Worm (Caenorhabditis elegans) whole organism, midembryonic: ENCODE results near the gene hlh-11.

Source experiments
- flt-1 ChIP-seq: fragments of 200-800 bp; sonication (Bioruptor generic); IDR thresholded peaks from 2 replicates; pipeline ENCODE4 v1.3.6; 2022; ENCODE audit warnings: missing genetic modification characterization, missing compliant biosample characterization
- med-1 ChIP-seq: sonication (generic microtip); optimal IDR thresholded peaks from 2 replicates; lab custom pipeline; 2017; ENCODE audit warnings: missing genetic modification characterization, mild to moderate bottlenecking, missing compliant biosample characterization, antibody characterized with exemption, missing genetic modification reagents; ENCODE audit not compliant: insufficient read depth
- ztf-29 ChIP-seq: fragments of 200-800 bp; sonication (Bioruptor generic); IDR thresholded peaks from 2 replicates; pipeline ENCODE4 v1.3.6; 2022; ENCODE audit warnings: missing genetic modification reagents, missing genetic modification characterization, missing compliant biosample characterization

DNA sequence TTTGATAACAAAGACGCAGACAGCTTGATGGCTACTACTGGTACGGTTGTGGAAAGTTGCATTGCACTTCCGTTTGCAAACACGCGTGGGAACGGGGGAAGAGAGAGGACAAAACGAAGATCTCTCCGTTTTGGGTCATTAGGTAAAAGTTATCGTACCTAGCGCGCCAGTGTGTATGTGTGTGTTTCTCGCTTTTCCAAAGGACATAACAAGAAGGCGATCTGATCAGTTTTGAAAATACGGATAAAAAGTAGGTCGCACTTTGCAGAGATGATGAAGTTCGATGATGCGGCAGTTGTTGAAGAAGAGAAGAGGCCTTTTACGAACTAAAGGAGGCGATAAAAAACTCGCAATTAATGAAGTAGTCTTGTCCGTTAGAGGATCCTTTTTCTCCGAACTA is 25.6 kb downstream of the hlh-11 start:
- TF ChIP-seq flt-1 (GFP tag; lab: Robert Waterston, UW) (no peak), ztf-29 (GFP tag; lab: Robert Waterston, UW) (no peak), med-1 (GFP tag; lab: Kevin White, UChicago) (no peak)
